Worm (Caenorhabditis elegans): ENCODE data around the gene ssu-1.
A peak's percentile ranks its signal among the peaks of the same experiment; 100 is the strongest.

The ssu-1 gene

ce11 chrV:20104417-20104816, 28.6 kb downstream of the ssu-1 start:
- TF ChIP-seq ceh-6 (GFP tag; optimal IDR thresholded peaks at IDR 0.05) (no peak), ceh-48 (tag; optimal IDR thresholded peaks at IDR 0.05) (peak; percentile 52)

- no peak for TF ChIP-seq unc-3 (GFP tag; conservative IDR thresholded peaks at IDR 0.05)
- no peak for TF ChIP-seq unc-3 (tag; optimal IDR thresholded peaks at IDR 0.05)
- no peak for TF ChIP-seq ref-2 (tag; optimal IDR thresholded peaks at IDR 0.05)
- no peak for TF ChIP-seq unc-42 (tag; optimal IDR thresholded peaks at IDR 0.05)
- TF ChIP-seq sox-4 (tag; optimal IDR thresholded peaks at IDR 0.05): no peak
- TF ChIP-seq nfya-1 (tag; optimal IDR thresholded peaks at IDR 0.05): no peak
- no peak for TF ChIP-seq tbx-2 (tag; optimal IDR thresholded peaks at IDR 0.05)
- TF ChIP-seq C08G9.2 (tag; optimal IDR thresholded peaks at IDR 0.05): no peak
- TF ChIP-seq nhr-11 (tag; optimal IDR thresholded peaks at IDR 0.05): no peak
- TF ChIP-seq ceh-31 (tag; optimal IDR thresholded peaks at IDR 0.05): no peak
- no peak for TF ChIP-seq hlh-30 (tag; optimal IDR thresholded peaks at IDR 0.05; ENCODE audit: insufficient read depth)
- TF ChIP-seq ets-4 (tag; optimal IDR thresholded peaks at IDR 0.05): no peak
These were observed 35.9 kb downstream of the ssu-1 start for ce11 chrV:20097164-20097563.

ce11 chrV:20094908-20095307, 38.2 kb downstream of the ssu-1 start, which contains the start of gene nlp-69:
nlp-69 (minus strand) TSS chrV:20095008.
- TF ChIP-seq rnt-1 (tag; optimal IDR thresholded peaks at IDR 0.05) (no peak), syd-9 (tag; optimal IDR thresholded peaks at IDR 0.05) (no peak), ets-4 (tag; optimal IDR thresholded peaks at IDR 0.05) (no peak), pag-3 (tag; optimal IDR thresholded peaks at IDR 0.05; ENCODE audit: borderline replicate concordance) (no peak), pros-1 (tag; optimal IDR thresholded peaks at IDR 0.05) (no peak)

- TF ChIP-seq sox-4 (tag; optimal IDR thresholded peaks at IDR 0.05) (no peak), unc-42 (tag; optimal IDR thresholded peaks at IDR 0.05) (no peak), fkh-6 (tag; optimal IDR thresholded peaks at IDR 0.05) (no peak), K09A11.1 (tag; optimal IDR thresholded peaks at IDR 0.05; ENCODE audit: insufficient read depth) (no peak), odd-2 (tag; optimal IDR thresholded peaks at IDR 0.05) (no peak), tbx-7 (tag; optimal IDR thresholded peaks at IDR 0.05) (no peak), ama-1 (optimal IDR thresholded peaks at IDR 0.05) (no peak), ceh-14 (tag; optimal IDR thresholded peaks at IDR 0.05) (no peak), hlh-30 (tag; optimal IDR thresholded peaks at IDR 0.05; ENCODE audit: insufficient read depth) (no peak), C08G9.2 (tag; optimal IDR thresholded peaks at IDR 0.05) (no peak), hlh-13 (GFP tag; optimal IDR thresholded peaks at IDR 0.05) (no peak), ceh-22 (tag; optimal IDR thresholded peaks at IDR 0.05) (no peak), lim-6 (tag; optimal IDR thresholded peaks at IDR 0.05) (no peak)
These were observed 39.1 kb downstream of the ssu-1 start for ce11 chrV:20093940-20094339.

- TF ChIP-seq ets-4 (tag; optimal IDR thresholded peaks at IDR 0.05) (peak; percentile 59), ceh-31 (tag; optimal IDR thresholded peaks at IDR 0.05) (peak; percentile 58), ceh-19 (GFP tag; optimal IDR thresholded peaks at IDR 0.05) (no peak), ceh-2 (tag; optimal IDR thresholded peaks at IDR 0.05) (peak; percentile 18), zip-5 (tag; optimal IDR thresholded peaks at IDR 0.05) (peak; percentile 25), gmeb-2 (tag; optimal IDR thresholded peaks at IDR 0.05) (no peak), tbx-2 (tag; optimal IDR thresholded peaks at IDR 0.05) (peak; percentile 46), lim-6 (tag; optimal IDR thresholded peaks at IDR 0.05) (no peak), odd-2 (tag; optimal IDR thresholded peaks at IDR 0.05) (no peak), C08G9.2 (tag; optimal IDR thresholded peaks at IDR 0.05) (peak; percentile 70), ceh-6 (GFP tag; optimal IDR thresholded peaks at IDR 0.05) (no peak), elt-4 (tag; optimal IDR thresholded peaks at IDR 0.05) (no peak), tbx-7 (tag; optimal IDR thresholded peaks at IDR 0.05) (peak; percentile 46), ama-1 (optimal IDR thresholded peaks at IDR 0.05) (no peak), hlh-8 (tag; optimal IDR thresholded peaks at IDR 0.05) (peak; percentile 29), pros-1 (tag; optimal IDR thresholded peaks at IDR 0.05) (no peak), elt-2 (tag; optimal IDR thresholded peaks at IDR 0.05) (no peak), che-1 (tag; optimal IDR thresholded peaks at IDR 0.05) (no peak)
These were observed 42.3 kb downstream of the ssu-1 start, which contains the start of the genes dcs-1 and sec-23 for ce11 chrV:20090698-20091313. dcs-1 (minus strand) TSS chrV:20090743. sec-23 (plus strand) TSS chrV:20091263.
